Fruit fly (Drosophila melanogaster) whole organism, embryonic: ENCODE data around the gene Ac76E.

Source experiments
- Adf1 ChIP-seq: fragments of 200-800 bp; sonication (Bioruptor generic); IDR thresholded peaks from 2 replicates; pipeline ENCODE4 v1.3.6; 2022; ENCODE audit warnings: missing biosample characterization, missing genetic modification characterization
- Atf6 ChIP-seq: fragments of 200-800 bp; sonication (Bioruptor generic); IDR thresholded peaks from 2 replicates; pipeline ENCODE4 v1.3.6; 2022; ENCODE audit warnings: missing biosample characterization, missing genetic modification characterization
- Blimp-1 ChIP-seq: fragments of 200-800 bp; sonication (Bioruptor generic); optimal IDR thresholded peaks from 3 replicates; lab custom pipeline; 2018; ENCODE audit warnings: missing biosample characterization, missing genetic modification characterization, mild to moderate bottlenecking, moderate library complexity, missing genetic modification reagents
- C15 ChIP-seq: fragments of 200-800 bp; sonication (Bioruptor generic); IDR thresholded peaks from 3 replicates; pipeline ENCODE4 v1.3.6; 2022; ENCODE audit warnings: missing biosample characterization, missing genetic modification characterization
- CG10366 ChIP-seq: fragments of 200-800 bp; sonication (Bioruptor generic); IDR thresholded peaks from 2 replicates; pipeline ENCODE4 v1.3.6; 2022; ENCODE audit warnings: missing biosample characterization, missing genetic modification characterization
- CG11093 ChIP-seq: fragments of 200-800 bp; sonication (Bioruptor generic); IDR thresholded peaks from 3 replicates; pipeline ENCODE4 v1.3.6; 2022; ENCODE audit warnings: missing biosample characterization, missing genetic modification characterization
- CG11398 ChIP-seq: fragments of 200-800 bp; sonication (Bioruptor generic); optimal IDR thresholded peaks from 2 replicates; lab custom pipeline; 2016; ENCODE audit warnings: missing biosample characterization, missing genetic modification characterization
- CG12391 ChIP-seq: fragments of 200-800 bp; sonication (Bioruptor generic); optimal IDR thresholded peaks from 3 replicates; lab custom pipeline; 2018; ENCODE audit warnings: missing biosample characterization, mild to moderate bottlenecking, missing genetic modification characterization, moderate library complexity
- CG13287 ChIP-seq: fragments of 200-800 bp; sonication (Bioruptor generic); IDR thresholded peaks from 2 replicates; pipeline ENCODE4 v1.3.6; 2022; ENCODE audit warnings: missing biosample characterization, missing genetic modification characterization; ENCODE audit not compliant: partially characterized antibody
- CG14014 ChIP-seq: fragments of 200-800 bp; sonication (Bioruptor generic); IDR thresholded peaks from 2 replicates; pipeline ENCODE4 v1.3.6; 2022; ENCODE audit warnings: missing biosample characterization, missing genetic modification characterization
- CG14710 ChIP-seq: fragments of 200-800 bp; sonication (Bioruptor generic); optimal IDR thresholded peaks from 3 replicates; lab custom pipeline; 2019; ENCODE audit warnings: missing biosample characterization, mild to moderate bottlenecking, missing genetic modification characterization, moderate library complexity
- CG14860 ChIP-seq: fragments of 200-800 bp; sonication (Bioruptor generic); IDR thresholded peaks from 3 replicates; pipeline ENCODE4 v1.3.6; 2022; ENCODE audit warnings: missing biosample characterization, missing genetic modification characterization; ENCODE audit not compliant: partially characterized antibody
- CG1529 ChIP-seq: fragments of 200-800 bp; sonication (Bioruptor generic); optimal IDR thresholded peaks from 3 replicates; lab custom pipeline; 2018; ENCODE audit warnings: missing biosample characterization, missing genetic modification characterization
- CG1602 ChIP-seq: fragments of 200-800 bp; sonication (Bioruptor generic); optimal IDR thresholded peaks from 3 replicates; lab custom pipeline; 2016; ENCODE audit warnings: missing biosample characterization, missing genetic modification characterization
- CG17361 ChIP-seq: fragments of 200-800 bp; sonication (Bioruptor generic); IDR thresholded peaks from 3 replicates; pipeline ENCODE4 v1.3.6; 2022; ENCODE audit warnings: missing biosample characterization, missing genetic modification characterization
- CG17802 ChIP-seq: fragments of 200-800 bp; sonication (Bioruptor generic); optimal IDR thresholded peaks from 2 replicates; lab custom pipeline; 2018; ENCODE audit warnings: missing biosample characterization, mild to moderate bottlenecking, missing genetic modification characterization, moderate library complexity
- CG18619 ChIP-seq: fragments of 200-800 bp; sonication (Bioruptor generic); optimal IDR thresholded peaks from 3 replicates; lab custom pipeline; 2017; ENCODE audit warnings: missing biosample characterization, mild to moderate bottlenecking, missing genetic modification characterization
- CG2120 ChIP-seq: fragments of 200-800 bp; sonication (Bioruptor generic); optimal IDR thresholded peaks from 3 replicates; lab custom pipeline; 2016; ENCODE audit warnings: missing biosample characterization, missing genetic modification characterization
- CG2199 ChIP-seq: fragments of 200-800 bp; sonication (Bioruptor generic); IDR thresholded peaks from 3 replicates; pipeline ENCODE4 v1.3.6; 2022; ENCODE audit warnings: missing biosample characterization, missing genetic modification characterization
- CG3847 ChIP-seq: fragments of 200-800 bp; sonication (Bioruptor generic); IDR thresholded peaks from 2 replicates; pipeline ENCODE4 v1.3.6; 2022; ENCODE audit warnings: missing biosample characterization, missing genetic modification characterization
- CG6175 ChIP-seq: fragments of 200-800 bp; sonication (Bioruptor generic); IDR thresholded peaks from 3 replicates; pipeline ENCODE4 v1.3.6; 2022; ENCODE audit warnings: missing biosample characterization, missing genetic modification characterization
- CG6765 ChIP-seq: fragments of 200-800 bp; sonication (Bioruptor generic); optimal IDR thresholded peaks from 3 replicates; lab custom pipeline; 2017; ENCODE audit warnings: missing biosample characterization, mild to moderate bottlenecking, missing genetic modification characterization
- CG7839 ChIP-seq: fragments of 200-800 bp; sonication (Bioruptor generic); optimal IDR thresholded peaks from 3 replicates; lab custom pipeline; 2018; ENCODE audit warnings: missing biosample characterization, mild to moderate bottlenecking, missing genetic modification characterization, moderate library complexity
- CG8089 ChIP-seq: fragments of 200-800 bp; sonication (Bioruptor generic); optimal IDR thresholded peaks from 3 replicates; lab custom pipeline; 2016; ENCODE audit warnings: missing biosample characterization, missing genetic modification characterization
- CHES-1-like ChIP-seq: fragments of 200-800 bp; sonication (Bioruptor generic); optimal IDR thresholded peaks from 2 replicates; lab custom pipeline; 2016; ENCODE audit warnings: missing biosample characterization, missing genetic modification characterization
- E2f2 ChIP-seq: fragments of 200-800 bp; sonication (Bioruptor generic); IDR thresholded peaks from 2 replicates; pipeline ENCODE4 v1.3.6; 2022; ENCODE audit warnings: missing biosample characterization, missing genetic modification characterization
- HLHmδ ChIP-seq: fragments of 200-800 bp; sonication (Bioruptor generic); optimal IDR thresholded peaks from 2 replicates; lab custom pipeline; 2018; ENCODE audit warnings: missing biosample characterization, mild to moderate bottlenecking, missing genetic modification characterization, moderate library complexity
- Hr3 ChIP-seq: fragments of 200-800 bp; sonication (Bioruptor generic); optimal IDR thresholded peaks from 3 replicates; lab custom pipeline; 2016; ENCODE audit warnings: missing biosample characterization, missing genetic modification characterization
- Lhr ChIP-seq: fragments of 200-800 bp; sonication (Bioruptor generic); optimal IDR thresholded peaks from 3 replicates; lab custom pipeline; 2017; ENCODE audit warnings: mild to moderate bottlenecking, missing biosample characterization, missing genetic modification reagents, missing genetic modification characterization
- Optix ChIP-seq: fragments of 200-800 bp; sonication (Bioruptor generic); IDR thresholded peaks from 3 replicates; pipeline ENCODE4 v1.3.6; 2022; ENCODE audit warnings: missing biosample characterization, missing genetic modification characterization
- Pdp1 ChIP-seq, 2 experiments: fragments of 200-800 bp; sonication (Bioruptor generic); optimal IDR thresholded peaks; 3 replicates each; lab custom pipeline; 2016; ENCODE audit warnings: missing biosample characterization in 2 of 2, missing genetic modification characterization in 2 of 2, mild to moderate bottlenecking in 1 of 2, moderate library complexity in 1 of 2
- Ssrp ChIP-seq: fragments of 200-800 bp; sonication (Bioruptor generic); optimal IDR thresholded peaks from 2 replicates; lab custom pipeline; 2018; ENCODE audit warnings: missing biosample characterization, mild to moderate bottlenecking, missing genetic modification characterization, moderate library complexity
- abd-A ChIP-seq: fragments of 200-800 bp; sonication (Bioruptor generic); optimal IDR thresholded peaks from 3 replicates; lab custom pipeline; 2019; ENCODE audit warnings: missing biosample characterization, mild to moderate bottlenecking, missing genetic modification characterization, moderate library complexity
- cato ChIP-seq: fragments of 200-800 bp; sonication (Bioruptor generic); optimal IDR thresholded peaks from 2 replicates; lab custom pipeline; 2016; ENCODE audit warnings: missing biosample characterization, missing genetic modification characterization, borderline replicate concordance
- chif ChIP-seq, 2 experiments: fragments of 200-800 bp; sonication (Bioruptor generic); optimal IDR thresholded peaks; 3 replicates each; lab custom pipeline; 2016; ENCODE audit warnings: missing biosample characterization in 2 of 2, missing genetic modification characterization in 2 of 2
- fd96Cb ChIP-seq: fragments of 200-800 bp; sonication (Bioruptor generic); optimal IDR thresholded peaks from 2 replicates; lab custom pipeline; 2018; ENCODE audit warnings: missing biosample characterization, mild to moderate bottlenecking, missing genetic modification characterization, moderate library complexity
- gt ChIP-seq: fragments of 200-800 bp; sonication (Bioruptor generic); IDR thresholded peaks from 2 replicates; pipeline ENCODE4 v1.3.6; 2022; ENCODE audit warnings: missing biosample characterization, missing genetic modification characterization
- lov ChIP-seq, 2 experiments: fragments of 200-800 bp in 1 of 2; fragments of >200 bp in 1 of 2; sonication (Bioruptor generic) in 1 of 2; IDR thresholded peaks in 1 of 2; optimal IDR thresholded peaks in 1 of 2; 2 replicates in 1 of 2; 3 replicates in 1 of 2; pipeline versions ENCODE4 v1.3.6 to Lab custom; 2017 to 2022; ENCODE audit warnings: missing biosample characterization in 1 of 2, missing genetic modification characterization in 1 of 2
- onecut ChIP-seq: fragments of 200-800 bp; sonication (Bioruptor generic); IDR thresholded peaks from 2 replicates; pipeline ENCODE4 v1.3.6; 2022; ENCODE audit warnings: missing biosample characterization, missing genetic modification characterization
- p53 ChIP-seq: fragments of 200-800 bp; sonication (Bioruptor generic); optimal IDR thresholded peaks from 2 replicates; lab custom pipeline; 2016; ENCODE audit warnings: missing biosample characterization, missing genetic modification characterization
- pb ChIP-seq: fragments of 200-800 bp; sonication (Bioruptor generic); optimal IDR thresholded peaks from 3 replicates; lab custom pipeline; 2016; ENCODE audit warnings: missing biosample characterization, missing genetic modification characterization
- pum ChIP-seq: fragments of 200-800 bp; sonication (Bioruptor generic); optimal IDR thresholded peaks from 2 replicates; lab custom pipeline; 2016; ENCODE audit warnings: missing biosample characterization, missing genetic modification characterization
- sc ChIP-seq, 3 experiments: fragments of >200 bp in 2 of 3; fragments of 200-800 bp in 1 of 3; sonication (Bioruptor generic) in 1 of 3; optimal IDR thresholded peaks; 2 replicates in 2 of 3; 3 replicates in 1 of 3; lab custom pipeline; 2017; ENCODE audit warnings: mild to moderate bottlenecking in 1 of 3, missing biosample characterization in 1 of 3, missing genetic modification characterization in 1 of 3, missing genetic modification reagents in 1 of 3
- sens ChIP-seq: fragments of 200-800 bp; sonication (Bioruptor generic); peaks from one replicate; lab custom pipeline; 2016; ENCODE audit warnings: missing biosample characterization, missing genetic modification characterization
- stc ChIP-seq: fragments of 200-800 bp; sonication (Bioruptor generic); IDR thresholded peaks from 2 replicates; pipeline ENCODE4 v1.3.6; 2022; ENCODE audit warnings: missing biosample characterization, missing genetic modification characterization
- tio ChIP-seq: fragments of 200-800 bp; sonication (Bioruptor generic); optimal IDR thresholded peaks from 2 replicates; lab custom pipeline; 2017; ENCODE audit warnings: missing biosample characterization, missing genetic modification characterization, inconsistent platforms
- trh ChIP-seq: fragments of 200-800 bp; sonication (Bioruptor generic); optimal IDR thresholded peaks from 2 replicates; lab custom pipeline; 2016; ENCODE audit warnings: missing biosample characterization, missing genetic modification characterization
- vvl ChIP-seq: fragments of 200-800 bp; sonication (Bioruptor generic); IDR thresholded peaks from 2 replicates; pipeline ENCODE4 v1.3.6; 2022; ENCODE audit warnings: missing biosample characterization, missing genetic modification characterization
- zen ChIP-seq: fragments of 200-800 bp; sonication (Bioruptor generic); optimal IDR thresholded peaks from 3 replicates; lab custom pipeline; 2018; ENCODE audit warnings: missing biosample characterization, mild to moderate bottlenecking, missing genetic modification characterization, moderate library complexity

The Ac76E gene

DNA sequence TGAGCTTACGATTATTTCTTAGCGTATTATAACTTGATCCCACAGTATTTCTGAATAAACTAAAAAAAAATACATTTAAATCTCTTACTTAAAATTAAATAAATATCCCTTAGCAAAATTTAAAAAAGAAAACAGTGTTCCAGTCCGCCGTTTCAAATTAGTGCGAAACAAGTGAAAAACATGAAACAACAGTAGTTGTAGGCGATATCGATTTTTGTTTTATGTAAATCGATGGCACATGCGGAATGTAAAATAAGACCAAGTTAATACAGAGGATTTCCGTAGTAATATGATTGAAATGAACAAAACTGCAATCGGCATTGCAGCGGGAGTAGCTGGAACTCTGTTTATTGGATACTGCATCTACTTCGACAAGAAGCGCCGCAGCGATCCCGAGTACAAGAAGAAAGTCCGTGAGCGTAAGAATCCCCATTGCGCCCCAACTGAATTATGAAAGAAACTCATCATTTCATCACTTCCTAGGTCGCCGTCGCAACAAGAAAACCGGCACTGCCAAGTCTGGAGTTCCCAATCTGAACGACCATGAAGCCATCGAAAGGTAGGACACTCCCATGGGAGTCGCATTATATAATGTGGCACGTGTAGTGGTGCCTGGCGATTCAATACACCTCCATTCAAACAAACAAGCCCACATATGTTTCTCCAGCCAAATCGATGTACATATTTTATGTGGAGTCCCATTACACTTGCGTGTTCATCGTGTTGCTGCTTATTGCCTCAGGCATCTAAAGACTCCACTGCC is 62.0 kb downstream of the Ac76E start (continued):
- TF ChIP-seq HLHmδ (no peak), gt (no peak), cato (no peak), pum (GFP tag; lab: Kevin White, UChicago) (no peak), Optix (GFP tag; lab: Robert Waterston, UW) (no peak), Atf6 (GFP tag; lab: Robert Waterston, UW) (no peak), CG6175 (GFP tag; lab: Robert Waterston, UW) (no peak), onecut (peak; percentile 94), E2f2 (GFP tag; lab: Robert Waterston, UW) (no peak), Blimp-1 (GFP tag; lab: Kevin White, UChicago) (no peak), CG13287 (GFP tag; lab: Robert Waterston, UW) (0 out of 2 replicates have a peak, but pooled peaks have one; percentile 22), CG2199 (no peak), CHES-1-like (GFP tag; lab: Kevin White, UChicago) (no peak), CG17802 (peak; percentile 58), CG12391 (tag; lab: Kevin White, UChicago) (no peak), sc (optimal IDR thresholded peaks at IDR 0.05; lab: Kevin White, UChicago) (no peak), sc (GFP tag; optimal IDR thresholded peaks at IDR 0.05; lab: Kevin White, UChicago) (no peak), CG2120 (GFP tag; lab: Kevin White, UChicago) (no peak), tio (GFP tag; lab: Kevin White, UChicago) (no peak), sens (GFP tag; lab: Kevin White, UChicago) (no peak), CG14860 (GFP tag; lab: Robert Waterston, UW) (peak; percentile 29; the same call in 1 of the 3 replicates), C15 (GFP tag; lab: Robert Waterston, UW) (no peak), chif (GFP tag; optimal IDR thresholded peaks at IDR 0.05; lab: Kevin White, UChicago) (no peak), CG8089 (GFP tag; lab: Kevin White, UChicago) (no peak), CG10366 (GFP tag; lab: Robert Waterston, UW) (no peak), CG1602 (GFP tag; lab: Kevin White, UChicago) (no peak), CG6765 (GFP tag; lab: Kevin White, UChicago) (no peak), trh (GFP tag; lab: Kevin White, UChicago) (no peak), fd96Cb (no peak), Pdp1 (GFP tag; optimal IDR thresholded peaks at IDR 0.05; lab: Kevin White, UChicago) (peak in 1 of 2 experiments; percentile 91), CG7839 (tag; lab: Kevin White, UChicago) (no peak), CG14710 (tag; lab: Kevin White, UChicago) (peak; percentile 17), CG11398 (GFP tag; lab: Kevin White, UChicago) (no peak), abd-A (no peak), CG11093 (GFP tag; lab: Robert Waterston, UW) (no peak), zen (peak; percentile 2), Ssrp (tag; lab: Kevin White, UChicago) (no peak), stc (GFP tag; lab: Robert Waterston, UW) (no peak), Adf1 (GFP tag; lab: Robert Waterston, UW) (no peak), Lhr (GFP tag; lab: Kevin White, UChicago) (no peak), CG18619 (GFP tag; lab: Kevin White, UChicago) (no peak), CG3847 (GFP tag; lab: Robert Waterston, UW) (no peak), p53 (GFP tag; lab: Kevin White, UChicago) (no peak), CG17361 (GFP tag; lab: Robert Waterston, UW) (no peak; the same call in 2 of the 3 replicates), pb (no peak), CG1529 (GFP tag; lab: Kevin White, UChicago) (no peak), vvl (peak; percentile 18; the same call in 1 of the 2 replicates), Hr3 (no peak), lov (optimal IDR thresholded peaks at IDR 0.05; lab: Kevin White, UChicago) (no peak), lov (GFP tag; IDR thresholded peaks at IDR 0.05; lab: Robert Waterston, UW) (no peak), CG14014 (no peak)
